Fruit fly (Drosophila melanogaster) whole organism, prepupa: ENCODE measurements around the gene MFS10.

ENCODE experiments used
- Blimp-1 ChIP-seq: fragments of 200-800 bp; sonication (Bioruptor generic); optimal IDR thresholded peaks from 3 replicates; lab custom pipeline; 2017; ENCODE audit warnings: missing biosample characterization, missing genetic modification characterization, mild to moderate bottlenecking, moderate library complexity, missing genetic modification reagents
- CG11294 ChIP-seq: fragments of 200-800 bp; sonication (Bioruptor generic); IDR thresholded peaks from 2 replicates; pipeline ENCODE4 v1.3.6; 2022; ENCODE audit warnings: missing biosample characterization, missing genetic modification characterization
- CG11762 ChIP-seq: fragments of 200-800 bp; sonication (Bioruptor generic); optimal IDR thresholded peaks from 3 replicates; lab custom pipeline; 2016; ENCODE audit warnings: missing biosample characterization, missing genetic modification characterization; ENCODE audit not compliant: insufficient read depth
- CG15336 ChIP-seq: fragments of 200-800 bp; sonication (Bioruptor generic); IDR thresholded peaks from 2 replicates; pipeline ENCODE4 v1.3.6; 2022; ENCODE audit warnings: missing biosample characterization, missing genetic modification characterization
- CG1621 ChIP-seq: fragments of 200-800 bp; sonication (Bioruptor generic); optimal IDR thresholded peaks from 3 replicates; lab custom pipeline; 2018; ENCODE audit warnings: missing biosample characterization, mild to moderate bottlenecking, missing genetic modification characterization
- CG16779 ChIP-seq: fragments of 200-800 bp; sonication (Bioruptor generic); optimal IDR thresholded peaks from 3 replicates; lab custom pipeline; 2017; ENCODE audit warnings: missing biosample characterization, mild to moderate bottlenecking, missing genetic modification characterization
- CG3032 ChIP-seq: fragments of 200-800 bp; optimal IDR thresholded peaks from 2 replicates; lab custom pipeline; 2019; ENCODE audit warnings: missing biosample characterization, mild to moderate bottlenecking, missing genetic modification characterization, moderate library complexity
- CG31627 ChIP-seq: fragments of 200-800 bp; sonication (Bioruptor generic); optimal IDR thresholded peaks from 3 replicates; lab custom pipeline; 2016; ENCODE audit warnings: missing biosample characterization, missing genetic modification characterization
- CG34406 ChIP-seq: fragments of 200-800 bp; sonication (Bioruptor generic); optimal IDR thresholded peaks from 3 replicates; lab custom pipeline; 2016; ENCODE audit warnings: missing biosample characterization, missing genetic modification characterization
- CG3919 ChIP-seq: fragments of 200-800 bp; sonication (Bioruptor generic); optimal IDR thresholded peaks from 3 replicates; lab custom pipeline; 2016; ENCODE audit warnings: missing biosample characterization, missing genetic modification characterization
- CG6276 ChIP-seq: fragments of 200-800 bp; sonication (Bioruptor generic); optimal IDR thresholded peaks from 2 replicates; lab custom pipeline; 2017; ENCODE audit warnings: missing biosample characterization, mild to moderate bottlenecking, missing genetic modification characterization
- CG6808 ChIP-seq: fragments of 200-800 bp; sonication (Bioruptor generic); optimal IDR thresholded peaks from 3 replicates; lab custom pipeline; 2017; ENCODE audit warnings: missing biosample characterization, missing genetic modification characterization, mild to moderate bottlenecking, moderate library complexity, missing genetic modification reagents
- CG6854 ChIP-seq: fragments of 200-800 bp; sonication (Bioruptor generic); optimal IDR thresholded peaks from 2 replicates; lab custom pipeline; 2017; ENCODE audit warnings: missing biosample characterization, mild to moderate bottlenecking, missing genetic modification characterization
- CG7368 ChIP-seq: fragments of 200-800 bp; sonication (Bioruptor generic); optimal IDR thresholded peaks from 3 replicates; lab custom pipeline; 2016; ENCODE audit warnings: missing biosample characterization, missing genetic modification characterization
- CG8119 ChIP-seq: fragments of 200-800 bp; sonication (Bioruptor generic); IDR thresholded peaks from 3 replicates; pipeline ENCODE4 v1.3.6; 2022; ENCODE audit warnings: missing biosample characterization, missing genetic modification characterization
- CG8319 ChIP-seq: fragments of 200-800 bp; sonication (Bioruptor generic); optimal IDR thresholded peaks from 3 replicates; lab custom pipeline; 2016; ENCODE audit warnings: missing biosample characterization, missing genetic modification characterization
- Eip75B ChIP-seq: fragments of 200-800 bp; sonication (Bioruptor generic); optimal IDR thresholded peaks from 3 replicates; lab custom pipeline; 2016; ENCODE audit warnings: missing biosample characterization, missing genetic modification characterization
- Eip93F ChIP-seq: fragments of 200-800 bp; sonication (Bioruptor generic); optimal IDR thresholded peaks from 2 replicates; lab custom pipeline; 2016; ENCODE audit warnings: missing biosample characterization, mild to moderate bottlenecking, missing genetic modification characterization
- Ets21C ChIP-seq: fragments of 200-800 bp; sonication (Bioruptor generic); optimal IDR thresholded peaks from 3 replicates; lab custom pipeline; 2016; ENCODE audit warnings: missing biosample characterization, missing genetic modification characterization
- Ets96B ChIP-seq: fragments of 200-800 bp; optimal IDR thresholded peaks from 2 replicates; lab custom pipeline; 2019; ENCODE audit warnings: missing biosample characterization, mild to moderate bottlenecking, missing genetic modification characterization, moderate library complexity
- Hr38 ChIP-seq: sonication (Bioruptor generic); optimal IDR thresholded peaks from 2 replicates; lab custom pipeline; 2016; ENCODE audit warnings: missing biosample characterization, missing genetic modification characterization
- Hr39 ChIP-seq: fragments of 200-800 bp; sonication (Bioruptor generic); optimal IDR thresholded peaks from 2 replicates; lab custom pipeline; 2016; ENCODE audit warnings: missing biosample characterization, missing genetic modification characterization
- Hr4 ChIP-seq: fragments of 200-800 bp; sonication (Bioruptor generic); optimal IDR thresholded peaks from 3 replicates; lab custom pipeline; 2016; ENCODE audit warnings: missing biosample characterization, missing genetic modification characterization
- Lpt ChIP-seq: fragments of 200-800 bp; sonication (Bioruptor generic); optimal IDR thresholded peaks from 3 replicates; lab custom pipeline; 2016; ENCODE audit warnings: missing biosample characterization, missing genetic modification characterization
- Met ChIP-seq: fragments of 200-800 bp; sonication (Bioruptor generic); optimal IDR thresholded peaks from 3 replicates; lab custom pipeline; 2016; ENCODE audit warnings: missing biosample characterization, missing genetic modification characterization
- OdsH ChIP-seq: fragments of 200-800 bp; sonication (Bioruptor generic); optimal IDR thresholded peaks from 3 replicates; lab custom pipeline; 2016; ENCODE audit warnings: missing biosample characterization, missing genetic modification characterization
- Smox ChIP-seq: fragments of 200-800 bp; sonication (Bioruptor generic); optimal IDR thresholded peaks from 3 replicates; lab custom pipeline; 2016; ENCODE audit warnings: missing biosample characterization, missing genetic modification characterization
- Sox102F ChIP-seq: fragments of 200-800 bp; sonication (Bioruptor generic); optimal IDR thresholded peaks from 2 replicates; lab custom pipeline; 2016; ENCODE audit warnings: missing biosample characterization, mild to moderate bottlenecking, missing genetic modification characterization
- Sox14 ChIP-seq: fragments of 200-800 bp; sonication (Bioruptor generic); optimal IDR thresholded peaks from 3 replicates; lab custom pipeline; 2016; ENCODE audit warnings: missing biosample characterization, missing genetic modification characterization
- Sox15 ChIP-seq: fragments of 200-800 bp; sonication (Bioruptor generic); optimal IDR thresholded peaks from 3 replicates; lab custom pipeline; 2016; ENCODE audit warnings: missing biosample characterization, missing genetic modification characterization
- achi ChIP-seq: fragments of 200-800 bp; sonication (Bioruptor generic); optimal IDR thresholded peaks from 3 replicates; lab custom pipeline; 2016; ENCODE audit warnings: missing biosample characterization, missing genetic modification characterization
- acj6 ChIP-seq: fragments of 200-800 bp; sonication (Bioruptor generic); optimal IDR thresholded peaks from 3 replicates; lab custom pipeline; 2016; ENCODE audit warnings: missing biosample characterization, missing genetic modification characterization
- cyc ChIP-seq: fragments of 200-800 bp; sonication (Bioruptor generic); optimal IDR thresholded peaks from 3 replicates; lab custom pipeline; 2016; ENCODE audit warnings: missing biosample characterization, missing genetic modification characterization
- dsx ChIP-seq: fragments of 200-800 bp; optimal IDR thresholded peaks from 3 replicates; lab custom pipeline; 2019; ENCODE audit warnings: missing biosample characterization, mild to moderate bottlenecking, missing genetic modification characterization, moderate library complexity; ENCODE audit not compliant: poor library complexity, severe bottlenecking
- eg ChIP-seq: fragments of 200-800 bp; sonication (Bioruptor generic); IDR thresholded peaks from 3 replicates; pipeline ENCODE4 v1.3.6; 2022; ENCODE audit warnings: missing biosample characterization, missing genetic modification characterization
- esn ChIP-seq: fragments of 200-800 bp; sonication (Bioruptor generic); optimal IDR thresholded peaks from 2 replicates; lab custom pipeline; 2016; ENCODE audit warnings: missing biosample characterization, mild to moderate bottlenecking, missing genetic modification characterization, moderate library complexity
- fd59A ChIP-seq: fragments of 200-800 bp; sonication (Bioruptor generic); optimal IDR thresholded peaks from 2 replicates; lab custom pipeline; 2017; ENCODE audit warnings: missing biosample characterization, mild to moderate bottlenecking, missing genetic modification characterization, missing genetic modification reagents
- fd85E ChIP-seq: fragments of 200-800 bp; sonication (Bioruptor generic); optimal IDR thresholded peaks from 3 replicates; lab custom pipeline; 2016; ENCODE audit warnings: missing biosample characterization, missing genetic modification characterization
- fkh ChIP-seq: fragments of 200-800 bp; sonication (Bioruptor generic); optimal IDR thresholded peaks from 3 replicates; lab custom pipeline; 2017; ENCODE audit warnings: missing biosample characterization, mild to moderate bottlenecking, missing genetic modification characterization, moderate library complexity
- lz ChIP-seq: fragments of 200-800 bp; sonication (Bioruptor generic); optimal IDR thresholded peaks from 3 replicates; lab custom pipeline; 2016; ENCODE audit warnings: missing biosample characterization, missing genetic modification characterization
- net ChIP-seq: fragments of 200-800 bp; sonication (Bioruptor generic); optimal IDR thresholded peaks from 3 replicates; lab custom pipeline; 2016; ENCODE audit warnings: missing biosample characterization, missing genetic modification characterization
- pdm3 ChIP-seq: fragments of 200-800 bp; sonication (Bioruptor generic); optimal IDR thresholded peaks from 3 replicates; lab custom pipeline; 2016; ENCODE audit warnings: missing biosample characterization, missing genetic modification characterization
- salr ChIP-seq, 2 experiments: fragments of 200-800 bp; sonication (Bioruptor generic); optimal IDR thresholded peaks; 3 replicates each; lab custom pipeline; 2016 to 2018; ENCODE audit warnings: missing biosample characterization in 2 of 2, missing genetic modification characterization in 2 of 2, mild to moderate bottlenecking in 1 of 2
- spab ChIP-seq: fragments of 200-800 bp; sonication (Bioruptor generic); optimal IDR thresholded peaks from 2 replicates; lab custom pipeline; 2017; ENCODE audit warnings: missing biosample characterization, mild to moderate bottlenecking, missing genetic modification characterization, missing genetic modification reagents
- ss ChIP-seq, 2 experiments: fragments of 200-800 bp; sonication (Bioruptor generic); optimal IDR thresholded peaks; 2 replicates in 1 of 2; 3 replicates in 1 of 2; lab custom pipeline; 2017 to 2018; ENCODE audit warnings: mild to moderate bottlenecking in 2 of 2, missing biosample characterization in 2 of 2, missing genetic modification characterization in 2 of 2, moderate library complexity in 1 of 2
- topi ChIP-seq: fragments of 200-800 bp; sonication (Bioruptor generic); optimal IDR thresholded peaks from 3 replicates; lab custom pipeline; 2016; ENCODE audit warnings: missing biosample characterization, missing genetic modification characterization
- vri ChIP-seq: fragments of 200-800 bp; sonication (Bioruptor generic); optimal IDR thresholded peaks from 3 replicates; lab custom pipeline; 2016; ENCODE audit warnings: missing biosample characterization, mild to moderate bottlenecking, missing genetic modification characterization

MFS10 gene

DNA sequence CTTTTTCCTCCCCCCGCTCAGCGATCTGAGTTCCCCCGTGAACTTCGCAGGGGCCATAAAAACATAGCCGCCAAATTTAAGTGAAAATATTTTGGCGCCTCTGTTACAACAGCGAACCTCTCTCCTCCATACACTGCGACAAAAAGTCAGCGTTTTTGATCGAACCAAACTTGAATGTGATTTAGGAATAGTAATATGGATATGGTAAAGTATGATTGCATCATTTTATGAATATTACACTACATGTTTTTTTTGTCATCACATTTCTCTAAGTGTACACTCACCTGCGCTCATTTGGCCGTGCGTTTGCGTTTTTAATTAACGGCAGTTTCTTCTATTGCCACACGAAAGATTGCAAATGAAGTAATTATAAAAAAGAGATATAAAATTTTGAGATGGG, 6.9 kb downstream of the MFS10 start (continued):
- TF ChIP-seq CG11762 (GFP tag; lab: Kevin White, UChicago): peak; percentile 34
- TF ChIP-seq CG16779 (tag; lab: Kevin White, UChicago): no peak
- TF ChIP-seq, all 60 proteins: peak for 39

DNA sequence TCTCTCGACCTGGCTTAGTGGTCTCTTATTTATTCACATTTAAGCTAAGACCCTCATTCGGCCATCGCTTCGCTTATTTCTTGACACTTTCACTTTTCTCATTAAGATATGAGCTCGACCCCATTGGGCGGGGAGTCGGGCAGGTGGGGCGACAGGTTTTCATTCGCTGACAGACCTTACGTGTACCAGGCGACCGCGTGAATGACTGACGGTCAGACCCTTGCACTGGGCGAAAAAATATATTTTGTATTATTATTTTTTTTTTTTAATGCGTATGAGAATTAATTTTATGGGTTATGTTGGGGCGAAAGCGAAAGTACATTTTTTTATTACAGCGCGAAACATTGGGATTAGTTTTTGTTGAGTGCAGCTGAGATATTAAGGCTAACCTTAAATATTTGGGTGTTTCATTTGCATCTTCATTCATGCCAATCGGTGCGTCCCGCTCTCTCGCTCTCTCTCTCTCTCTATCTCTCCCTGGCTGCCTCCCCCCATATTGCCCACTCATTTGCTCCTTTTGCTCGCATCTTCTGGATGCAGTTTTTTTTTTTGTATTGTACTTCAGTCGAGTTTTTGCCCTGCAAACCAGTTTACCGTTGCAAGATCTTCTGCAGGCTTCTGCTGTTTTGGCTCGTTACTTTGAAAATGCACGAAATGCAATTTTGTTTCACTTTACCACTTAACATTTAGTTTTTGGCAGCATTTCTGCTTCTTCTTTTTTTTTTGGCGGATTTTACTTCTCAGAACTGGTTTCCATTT, 8.3 kb downstream of the MFS10 start:
- peak; percentile 56 for TF ChIP-seq Sox102F (GFP tag; lab: Kevin White, UChicago)
- TF ChIP-seq cyc (GFP tag; lab: Kevin White, UChicago): peak; percentile 49
- peak; percentile 65; the same call in 2 of the 3 replicates for TF ChIP-seq CG8119
- peak; percentile 16 for TF ChIP-seq fd59A (GFP tag; lab: Kevin White, UChicago)
- peak; percentile 35 for TF ChIP-seq Ets96B
- peak; percentile 37 for TF ChIP-seq Hr4 (GFP tag; lab: Kevin White, UChicago)
- TF ChIP-seq esn (GFP tag; lab: Kevin White, UChicago): peak; percentile 70
- TF ChIP-seq fkh: no peak
- TF ChIP-seq salr (GFP tag; optimal IDR thresholded peaks at IDR 0.05; lab: Kevin White, UChicago): no peak
- peak; percentile 57 for TF ChIP-seq Smox (GFP tag; lab: Kevin White, UChicago)
- TF ChIP-seq Eip93F (GFP tag; lab: Kevin White, UChicago): peak; percentile 83
- TF ChIP-seq CG3032 (tag; lab: Kevin White, UChicago): peak; percentile 27
- peak; percentile 63 for TF ChIP-seq CG3919 (GFP tag; lab: Kevin White, UChicago)
- TF ChIP-seq CG16779 (tag; lab: Kevin White, UChicago): peak; percentile 52
- peak; percentile 29 for TF ChIP-seq CG11762 (GFP tag; lab: Kevin White, UChicago)
- TF ChIP-seq ss (GFP tag; optimal IDR thresholded peaks at IDR 0.05; lab: Kevin White, UChicago): peak; percentile 78 to 83
- TF ChIP-seq Sox14 (GFP tag; lab: Kevin White, UChicago): peak; percentile 31
- TF ChIP-seq net (GFP tag; lab: Kevin White, UChicago): peak; percentile 51
- TF ChIP-seq acj6 (GFP tag; lab: Kevin White, UChicago): peak; percentile 86
- 0 out of 2 replicates have a peak, but pooled peaks have one; percentile 8 for TF ChIP-seq CG11294
- peak; percentile 44 for TF ChIP-seq CG7368 (GFP tag; lab: Kevin White, UChicago)
- peak; percentile 33 for TF ChIP-seq Sox15
- peak; percentile 67 for TF ChIP-seq CG34406
- peak; percentile 8 for TF ChIP-seq spab
- peak; percentile 61 for TF ChIP-seq OdsH
- peak; percentile 84 for TF ChIP-seq Met
- TF ChIP-seq lz (GFP tag; lab: Kevin White, UChicago): peak; percentile 86
- TF ChIP-seq Hr39 (GFP tag; lab: Kevin White, UChicago): peak; percentile 38
- TF ChIP-seq fd85E: no peak
- TF ChIP-seq CG6854: peak; percentile 3
- TF ChIP-seq eg (GFP tag; lab: Robert Waterston, UW): no peak; the same call in 2 of the 3 replicates
- peak; percentile 64 for TF ChIP-seq CG6808 (GFP tag; lab: Kevin White, UChicago)
- TF ChIP-seq dsx (GFP tag; lab: Kevin White, UChicago): peak; percentile 45
- TF ChIP-seq pdm3 (GFP tag; lab: Kevin White, UChicago): peak; percentile 6
- TF ChIP-seq vri (GFP tag; lab: Kevin White, UChicago): peak; percentile 47
- TF ChIP-seq Ets21C: peak; percentile 10
- no peak for TF ChIP-seq Hr38
- TF ChIP-seq Lpt (GFP tag; lab: Kevin White, UChicago): no peak
- TF ChIP-seq topi (GFP tag; lab: Kevin White, UChicago): peak; percentile 81
- TF ChIP-seq achi (GFP tag; lab: Kevin White, UChicago): peak; percentile 48
- peak; percentile 94 for TF ChIP-seq Blimp-1 (GFP tag; lab: Kevin White, UChicago)
- TF ChIP-seq CG1621 (tag; lab: Kevin White, UChicago): peak; percentile 26
- peak; percentile 53 for TF ChIP-seq CG8319 (GFP tag; lab: Kevin White, UChicago)
- TF ChIP-seq Eip75B (GFP tag; lab: Kevin White, UChicago): peak; percentile 85
- peak; percentile 40 for TF ChIP-seq CG31627
- peak; percentile 69 for TF ChIP-seq CG15336
- peak; percentile 24 for TF ChIP-seq CG6276 (GFP tag; lab: Kevin White, UChicago)
